Worm (Caenorhabditis elegans) whole organism, early embryonic: ENCODE data around the gene abcf-3.

ENCODE experiments used
- ama-1 ChIP-seq: fragments of 150-350 bp; optimal IDR thresholded peaks from 2 replicates; lab custom pipeline; 2014
- sea-1 ChIP-seq: fragments of 200-800 bp; sonication (Bioruptor generic); conservative IDR thresholded peaks from 2 replicates; pipeline ENCODE4 v1.3.6; 2022; ENCODE audit warnings: missing genetic modification characterization, missing compliant biosample characterization

DNA sequence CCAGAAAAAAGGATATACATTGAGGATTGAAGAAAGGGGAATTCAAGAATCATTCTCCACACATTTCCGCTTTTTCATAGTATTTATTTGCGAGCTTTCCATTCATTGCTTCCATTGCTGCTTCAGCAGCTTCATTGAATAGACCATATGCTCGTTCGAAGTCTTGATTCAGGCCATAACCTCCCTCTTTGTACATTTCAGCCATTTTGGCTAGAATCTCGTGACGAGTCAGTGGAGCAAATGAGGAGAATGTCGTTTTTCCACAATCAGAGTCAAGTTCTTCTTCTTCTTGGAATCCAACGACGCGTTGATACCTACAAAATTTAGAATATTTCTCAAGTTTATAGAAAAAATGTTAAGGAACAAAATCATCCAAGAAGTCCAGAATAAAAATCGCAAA is 8.0 kb upstream of the abcf-3 start:
- no peak for TF ChIP-seq ama-1 (lab: Kevin White, UChicago)
- no peak for TF ChIP-seq sea-1
